Fruit fly (Drosophila melanogaster) whole organism, embryonic: ENCODE data around the gene SIDL.

Experiments used
- Antp ChIP-seq: fragments of 200-800 bp; sonication (Bioruptor generic); optimal IDR thresholded peaks from 3 replicates; lab custom pipeline; 2016; ENCODE audit warnings: missing biosample characterization, missing genetic modification characterization
- BtbVII ChIP-seq: fragments of 200-800 bp; sonication (Bioruptor generic); optimal IDR thresholded peaks from 3 replicates; lab custom pipeline; 2017; ENCODE audit warnings: missing biosample characterization, mild to moderate bottlenecking, missing genetic modification characterization
- CG10209 ChIP-seq: fragments of 200-800 bp; sonication (Bioruptor generic); optimal IDR thresholded peaks from 3 replicates; lab custom pipeline; 2017; ENCODE audit warnings: missing biosample characterization, mild to moderate bottlenecking, missing genetic modification characterization, missing genetic modification reagents
- CG10321 ChIP-seq: fragments of 200-800 bp; sonication (Bioruptor generic); IDR thresholded peaks from 2 replicates; pipeline ENCODE4 v1.3.6; 2022; ENCODE audit warnings: missing biosample characterization, missing genetic modification characterization
- CG10366 ChIP-seq: fragments of 200-800 bp; sonication (Bioruptor generic); IDR thresholded peaks from 2 replicates; pipeline ENCODE4 v1.3.6; 2022; ENCODE audit warnings: missing biosample characterization, missing genetic modification characterization
- CG11504 ChIP-seq: fragments of 200-800 bp; sonication (Bioruptor generic); optimal IDR thresholded peaks from 3 replicates; lab custom pipeline; 2019; ENCODE audit warnings: missing biosample characterization, mild to moderate bottlenecking, missing genetic modification characterization, moderate library complexity
- CG11695 ChIP-seq: fragments of 200-800 bp; sonication (Bioruptor generic); IDR thresholded peaks from 3 replicates; pipeline ENCODE4 v1.3.6; 2022; ENCODE audit warnings: missing biosample characterization, missing genetic modification characterization
- CG1602 ChIP-seq: fragments of 200-800 bp; sonication (Bioruptor generic); optimal IDR thresholded peaks from 3 replicates; lab custom pipeline; 2016; ENCODE audit warnings: missing biosample characterization, missing genetic modification characterization
- CG17385 ChIP-seq: fragments of 200-800 bp; sonication (Bioruptor generic); optimal IDR thresholded peaks from 3 replicates; lab custom pipeline; 2018; ENCODE audit warnings: missing biosample characterization, mild to moderate bottlenecking, missing genetic modification characterization
- CG17568 ChIP-seq: fragments of 200-800 bp; sonication (Bioruptor generic); optimal IDR thresholded peaks from 2 replicates; lab custom pipeline; 2018; ENCODE audit warnings: missing biosample characterization, mild to moderate bottlenecking, missing genetic modification characterization, moderate library complexity
- CG17912 ChIP-seq: fragments of 200-800 bp; sonication (Bioruptor generic); optimal IDR thresholded peaks from 2 replicates; lab custom pipeline; 2018; ENCODE audit warnings: missing biosample characterization, mild to moderate bottlenecking, missing genetic modification characterization
- CG1832 ChIP-seq: fragments of 200-800 bp; sonication (Bioruptor generic); optimal IDR thresholded peaks from 2 replicates; lab custom pipeline; 2017; ENCODE audit warnings: missing biosample characterization, mild to moderate bottlenecking, missing genetic modification characterization, inconsistent platforms
- CG2116 ChIP-seq: fragments of 200-800 bp; sonication (Bioruptor generic); optimal IDR thresholded peaks from 3 replicates; lab custom pipeline; 2018; ENCODE audit warnings: missing biosample characterization, mild to moderate bottlenecking, missing genetic modification characterization
- CG2678 ChIP-seq: fragments of 200-800 bp; sonication (Bioruptor generic); optimal IDR thresholded peaks from 3 replicates; lab custom pipeline; 2019; ENCODE audit warnings: missing biosample characterization, mild to moderate bottlenecking, missing genetic modification characterization, moderate library complexity
- CG30020 ChIP-seq: fragments of 200-800 bp; optimal IDR thresholded peaks from 2 replicates; lab custom pipeline; 2019; ENCODE audit warnings: missing biosample characterization, mild to moderate bottlenecking, missing genetic modification characterization, moderate library complexity
- CG3407 ChIP-seq: fragments of 200-800 bp; sonication (Bioruptor generic); optimal IDR thresholded peaks from 2 replicates; lab custom pipeline; 2018; ENCODE audit warnings: missing biosample characterization, mild to moderate bottlenecking, missing genetic modification characterization
- CG4424 ChIP-seq: fragments of 200-800 bp; sonication (Bioruptor generic); optimal IDR thresholded peaks from 3 replicates; lab custom pipeline; 2016; ENCODE audit warnings: missing biosample characterization, missing genetic modification characterization
- CG5180 ChIP-seq: fragments of 200-800 bp; sonication (Bioruptor generic); optimal IDR thresholded peaks from 3 replicates; lab custom pipeline; 2017; ENCODE audit warnings: missing biosample characterization, missing genetic modification characterization, mild to moderate bottlenecking, moderate library complexity, missing genetic modification reagents
- CG6272 ChIP-seq: fragments of 200-800 bp; sonication (Bioruptor generic); IDR thresholded peaks from 2 replicates; pipeline ENCODE4 v1.3.6; 2022; ENCODE audit warnings: missing biosample characterization, missing genetic modification characterization
- CG7745 ChIP-seq: fragments of 200-800 bp; sonication (Bioruptor generic); optimal IDR thresholded peaks from 2 replicates; lab custom pipeline; 2018; ENCODE audit warnings: missing biosample characterization, mild to moderate bottlenecking, missing genetic modification characterization, moderate library complexity
- CG9797 ChIP-seq: fragments of 200-800 bp; sonication (Bioruptor generic); optimal IDR thresholded peaks from 3 replicates; lab custom pipeline; 2018; ENCODE audit warnings: missing biosample characterization, mild to moderate bottlenecking, missing genetic modification characterization
- CoRest ChIP-seq: fragments of 200-800 bp; sonication (Bioruptor generic); optimal IDR thresholded peaks from 3 replicates; lab custom pipeline; 2018; ENCODE audit warnings: missing biosample characterization, mild to moderate bottlenecking, missing genetic modification characterization, moderate library complexity
- Drgx ChIP-seq: fragments of 200-800 bp; sonication (Bioruptor generic); IDR thresholded peaks from 2 replicates; pipeline ENCODE4 v1.3.6; 2022; ENCODE audit warnings: missing biosample characterization, missing genetic modification characterization
- Ets65A ChIP-seq: fragments of 200-800 bp; sonication (Bioruptor generic); peaks from one replicate; lab custom pipeline; 2016; ENCODE audit warnings: missing biosample characterization, missing genetic modification characterization
- Fer2 ChIP-seq: fragments of 200-800 bp; sonication (Bioruptor generic); optimal IDR thresholded peaks from 2 replicates; lab custom pipeline; 2018; ENCODE audit warnings: missing biosample characterization, mild to moderate bottlenecking, missing genetic modification characterization, moderate library complexity
- Hr3 ChIP-seq: fragments of 200-800 bp; sonication (Bioruptor generic); optimal IDR thresholded peaks from 3 replicates; lab custom pipeline; 2016; ENCODE audit warnings: missing biosample characterization, missing genetic modification characterization
- Hr51 ChIP-seq, 2 experiments: fragments of 200-800 bp; sonication (Bioruptor generic); optimal IDR thresholded peaks; 2 replicates in 1 of 2; 3 replicates in 1 of 2; lab custom pipeline; 2016 to 2018; ENCODE audit warnings: missing biosample characterization in 2 of 2, missing genetic modification characterization in 2 of 2, mild to moderate bottlenecking in 1 of 2, moderate library complexity in 1 of 2
- Lim3 ChIP-seq: fragments of 200-800 bp; sonication (Bioruptor generic); IDR thresholded peaks from 2 replicates; pipeline ENCODE4 v1.3.6; 2022; ENCODE audit warnings: missing biosample characterization, missing genetic modification characterization
- NK7.1 ChIP-seq: fragments of 200-800 bp; sonication (Bioruptor generic); optimal IDR thresholded peaks from 3 replicates; lab custom pipeline; 2016; ENCODE audit warnings: missing biosample characterization, missing genetic modification characterization
- PHDP ChIP-seq: fragments of 200-800 bp; sonication (Bioruptor generic); optimal IDR thresholded peaks from 3 replicates; lab custom pipeline; 2018; ENCODE audit warnings: missing biosample characterization, mild to moderate bottlenecking, missing genetic modification characterization, moderate library complexity
- Sry-β ChIP-seq: fragments of 200-800 bp; sonication (Bioruptor generic); optimal IDR thresholded peaks from 2 replicates; lab custom pipeline; 2018; ENCODE audit warnings: missing biosample characterization, mild to moderate bottlenecking, missing genetic modification characterization, moderate library complexity
- Usf ChIP-seq: fragments of 200-800 bp; sonication (Bioruptor generic); optimal IDR thresholded peaks from 2 replicates; lab custom pipeline; 2017; ENCODE audit warnings: missing genotype, missing biosample characterization, missing genetic modification characterization
- Xbp1 ChIP-seq: fragments of 200-800 bp; sonication (Bioruptor generic); optimal IDR thresholded peaks from 3 replicates; lab custom pipeline; 2016; ENCODE audit warnings: missing biosample characterization, mild to moderate bottlenecking, missing genetic modification characterization
- bcd ChIP-seq: fragments of 200-800 bp; sonication (Bioruptor generic); optimal IDR thresholded peaks from 2 replicates; lab custom pipeline; 2017; ENCODE audit warnings: missing biosample characterization, mild to moderate bottlenecking, missing genetic modification characterization
- chinmo ChIP-seq: fragments of 200-800 bp; sonication (Bioruptor generic); IDR thresholded peaks from 4 replicates; pipeline ENCODE4 v1.3.6; 2022; ENCODE audit warnings: missing biosample characterization, missing genetic modification characterization; ENCODE audit not compliant: partially characterized antibody
- dmrt99B ChIP-seq: fragments of 200-800 bp; sonication (Bioruptor generic); optimal IDR thresholded peaks from 2 replicates; lab custom pipeline; 2018; ENCODE audit warnings: missing biosample characterization, mild to moderate bottlenecking, missing genetic modification characterization, moderate library complexity
- eyg ChIP-seq: fragments of 200-800 bp; sonication (Bioruptor generic); optimal IDR thresholded peaks from 3 replicates; lab custom pipeline; 2016; ENCODE audit warnings: missing biosample characterization, missing genetic modification characterization
- hb ChIP-seq: fragments of 200-800 bp; sonication (Bioruptor generic); IDR thresholded peaks from 3 replicates; pipeline ENCODE4 v1.3.6; 2022; ENCODE audit warnings: missing biosample characterization, missing genetic modification characterization; ENCODE audit not compliant: partially characterized antibody
- klu ChIP-seq: fragments of 200-800 bp; sonication (Bioruptor generic); IDR thresholded peaks from 2 replicates; pipeline ENCODE4 v1.3.6; 2022; ENCODE audit warnings: missing biosample characterization, missing genetic modification characterization
- lola ChIP-seq, 3 experiments: fragments of >200 bp in 2 of 3; fragments of 200-800 bp in 1 of 3; sonication (Bioruptor generic) in 1 of 3; optimal IDR thresholded peaks; 2 replicates each; lab custom pipeline; 2017 to 2019; ENCODE audit warnings: missing biosample characterization in 3 of 3, missing genetic modification characterization in 3 of 3, mild to moderate bottlenecking in 1 of 3, moderate library complexity in 1 of 3
- nerfin-2 ChIP-seq: fragments of 200-800 bp; sonication (Bioruptor generic); IDR thresholded peaks from 2 replicates; pipeline ENCODE4 v1.3.6; 2022; ENCODE audit warnings: missing biosample characterization, missing genetic modification characterization; ENCODE audit not compliant: partially characterized antibody
- nom ChIP-seq: fragments of 200-800 bp; sonication (Bioruptor generic); optimal IDR thresholded peaks from 2 replicates; lab custom pipeline; 2017; ENCODE audit warnings: missing biosample characterization, missing genetic modification characterization, mild to moderate bottlenecking, moderate library complexity, missing genetic modification reagents
- peb ChIP-seq: fragments of 200-800 bp; sonication (Bioruptor generic); IDR thresholded peaks from 2 replicates; pipeline ENCODE4 v1.3.6; 2022; ENCODE audit warnings: missing biosample characterization, missing genetic modification characterization
- slp2 ChIP-seq: fragments of 200-800 bp; sonication (Bioruptor generic); optimal IDR thresholded peaks from 2 replicates; lab custom pipeline; 2016; ENCODE audit warnings: missing biosample characterization, missing genetic modification characterization
- trem ChIP-seq: fragments of 200-800 bp; optimal IDR thresholded peaks from 3 replicates; lab custom pipeline; 2019; ENCODE audit warnings: missing biosample characterization, mild to moderate bottlenecking, missing genetic modification characterization, moderate library complexity
- unc-4 ChIP-seq: fragments of 200-800 bp; sonication (Bioruptor generic); IDR thresholded peaks from 2 replicates; pipeline ENCODE4 v1.3.6; 2022; ENCODE audit warnings: missing biosample characterization, missing genetic modification characterization; ENCODE audit not compliant: partially characterized antibody
- wor ChIP-seq: fragments of 200-800 bp; sonication (Bioruptor generic); IDR thresholded peaks from 2 replicates; pipeline ENCODE4 v1.3.6; 2022; ENCODE audit warnings: missing biosample characterization, missing genetic modification characterization

The SIDL gene

dm6 chr3R:15242186-15243045, 23.7 kb upstream of the SIDL start, which contains the start of the genes tefu and Hsc70-4 (continued):
- TF ChIP-seq CG7745 (tag; lab: Kevin White, UChicago), result peak; percentile 41
- peak; percentile 81 for TF ChIP-seq klu (GFP tag; lab: Robert Waterston, UW)
- TF ChIP-seq CG11695 (GFP tag; lab: Robert Waterston, UW), result no peak
- peak; percentile 81 for TF ChIP-seq Hr3 (GFP tag; lab: Kevin White, UChicago)
- TF ChIP-seq CG3407, result peak; percentile 34
- peak; percentile 65 for TF ChIP-seq trem (tag; lab: Kevin White, UChicago)
- no peak for TF ChIP-seq CG2678 (tag; lab: Kevin White, UChicago)
- TF ChIP-seq CG1832 (GFP tag; lab: Kevin White, UChicago), result no peak
- no peak for TF ChIP-seq nerfin-2 (GFP tag; lab: Robert Waterston, UW)
- peak; percentile 69 for TF ChIP-seq Antp (GFP tag; lab: Kevin White, UChicago)
- no peak for TF ChIP-seq eyg (GFP tag; lab: Kevin White, UChicago)
- peak; percentile 96 for TF ChIP-seq CG9797 (GFP tag; lab: Kevin White, UChicago)
- TF ChIP-seq unc-4, result peak; percentile 26; the same call in 1 of the 2 replicates
- no peak for TF ChIP-seq CG17568
- TF ChIP-seq CG6272 (GFP tag; lab: Robert Waterston, UW), result peak; percentile 72; the same call in 1 of the 2 replicates
- peak; percentile 74 for TF ChIP-seq CG10366 (GFP tag; lab: Robert Waterston, UW)
- TF ChIP-seq dmrt99B (tag; lab: Kevin White, UChicago), result peak; percentile 33
- peak; percentile 11 for TF ChIP-seq BtbVII (GFP tag; lab: Kevin White, UChicago)
- peak; percentile 97 for TF ChIP-seq CG2116 (GFP tag; lab: Kevin White, UChicago)
- TF ChIP-seq lola (GFP tag; optimal IDR thresholded peaks at IDR 0.05; lab: Kevin White, UChicago), result peak in 2 of 3 experiments; percentile 64 to 93
- peak; percentile 86 for TF ChIP-seq CG1602 (GFP tag; lab: Kevin White, UChicago)
- TF ChIP-seq bcd (GFP tag; lab: Kevin White, UChicago), result peak; percentile 85
- TF ChIP-seq Ets65A (GFP tag; lab: Kevin White, UChicago), result peak; percentile 98
- TF ChIP-seq CG30020, result peak; percentile 97
- no peak for TF ChIP-seq NK7.1 (GFP tag; lab: Kevin White, UChicago)
- peak; percentile 69 for TF ChIP-seq CG10209
- TF ChIP-seq nom (GFP tag; lab: Kevin White, UChicago), result peak; percentile 64
- peak; percentile 42; the same call in 1 of the 2 replicates for TF ChIP-seq Drgx
- peak; percentile 56 for TF ChIP-seq PHDP (tag; lab: Kevin White, UChicago)
- TF ChIP-seq hb (GFP tag; lab: Robert Waterston, UW), result no peak
- peak; percentile 61 for TF ChIP-seq CG17385
- TF ChIP-seq wor (GFP tag; lab: Robert Waterston, UW), result peak; percentile 60
- peak in 1 of 2 experiments; percentile 70 for TF ChIP-seq Hr51 (GFP tag; optimal IDR thresholded peaks at IDR 0.05; lab: Kevin White, UChicago)
- peak; percentile 90 for TF ChIP-seq Xbp1 (GFP tag; lab: Kevin White, UChicago)
- no peak for TF ChIP-seq Lim3 (GFP tag; lab: Robert Waterston, UW)
- peak; percentile 49; the same call in 1 of the 2 replicates for TF ChIP-seq peb (GFP tag; lab: Robert Waterston, UW)
- 0 out of 2 replicates have a peak, but pooled peaks have one; percentile 49 for TF ChIP-seq CG10321 (GFP tag; lab: Robert Waterston, UW)
- peak; percentile 82 for TF ChIP-seq CG4424 (GFP tag; lab: Kevin White, UChicago)
- peak; percentile 98 for TF ChIP-seq CG17912 (GFP tag; lab: Kevin White, UChicago)
- TF ChIP-seq Sry-β (GFP tag; lab: Kevin White, UChicago), result peak; percentile 62
- TF ChIP-seq chinmo (GFP tag; lab: Robert Waterston, UW), result peak; percentile 63; the same call in 1 of the 4 replicates
- TF ChIP-seq CG11504 (tag; lab: Kevin White, UChicago), result no peak
- TF ChIP-seq CG5180 (GFP tag; lab: Kevin White, UChicago), result no peak
- TF ChIP-seq CoRest (tag; lab: Kevin White, UChicago), result peak; percentile 91
- peak; percentile 62 for TF ChIP-seq slp2 (GFP tag; lab: Kevin White, UChicago)
- peak; percentile 78 for TF ChIP-seq Usf (GFP tag; lab: Kevin White, UChicago)
- TF ChIP-seq Fer2 (tag; lab: Kevin White, UChicago), result peak; percentile 21
